ENCODE assay signal across 2 fruit fly cellular contexts in genomic region chr3R:24580067-24580962, dm6.
TF ChIP-seq lines count a peak whose summit lies in the region.

No protein-coding gene starts in this region.

TF ChIP-seq in whole organism, embryonic, 481 proteins besides CTCF, POLR2A, EP300 and RAD21 (continued from another document and continues in another):
- peak; percentile 16; the same call in 1 of the 2 replicates for TF ChIP-seq CG17328 (GFP tag; IDR thresholded peaks at IDR 0.05; lab: Robert Waterston, UW)
- TF ChIP-seq CG10147 (GFP tag; optimal IDR thresholded peaks at IDR 0.05; lab: Kevin White, UChicago): no peak
- TF ChIP-seq CG31441 (GFP tag; IDR thresholded peaks at IDR 0.05; lab: Robert Waterston, UW): peak; percentile 65; the same call in 1 of the 2 replicates
- peak; percentile 22 for TF ChIP-seq Six4 (GFP tag; optimal IDR thresholded peaks at IDR 0.05; lab: Kevin White, UChicago)
- no peak for TF ChIP-seq D (optimal IDR thresholded peaks at IDR 0.05; lab: Kevin White, UChicago)
- peak; percentile 1 for TF ChIP-seq D (GFP tag; optimal IDR thresholded peaks at IDR 0.05; lab: Kevin White, UChicago)
- peak; percentile 24 for TF ChIP-seq gsb-n (tag; optimal IDR thresholded peaks at IDR 0.05; lab: Kevin White, UChicago)
- peak; percentile 39 for TF ChIP-seq CG13775 (GFP tag; optimal IDR thresholded peaks at IDR 0.05; lab: Kevin White, UChicago)
- peak; percentile 39 for TF ChIP-seq CG18619 (GFP tag; optimal IDR thresholded peaks at IDR 0.05; lab: Kevin White, UChicago)
- peak; percentile 38 for TF ChIP-seq grau (tag; optimal IDR thresholded peaks at IDR 0.05; lab: Kevin White, UChicago)
- peak; percentile 0 for TF ChIP-seq CG30431 (GFP tag; optimal IDR thresholded peaks at IDR 0.05; lab: Kevin White, UChicago)
- TF ChIP-seq CG18476 (GFP tag; optimal IDR thresholded peaks at IDR 0.05; lab: Kevin White, UChicago): peak; percentile 37
- no peak for TF ChIP-seq tap (tag; optimal IDR thresholded peaks at IDR 0.05; lab: Kevin White, UChicago)
- no peak for TF ChIP-seq B-H2 (GFP tag; optimal IDR thresholded peaks at IDR 0.05; lab: Kevin White, UChicago)
- TF ChIP-seq vfl (GFP tag; optimal IDR thresholded peaks at IDR 0.05; lab: Kevin White, UChicago): no peak
- no peak for TF ChIP-seq Hsf (GFP tag; optimal IDR thresholded peaks at IDR 0.05; lab: Kevin White, UChicago)
- TF ChIP-seq CG12104 (GFP tag; optimal IDR thresholded peaks at IDR 0.05; lab: Kevin White, UChicago): peak; percentile 16
- peak; percentile 75 for TF ChIP-seq bbx (GFP tag; IDR thresholded peaks at IDR 0.05; lab: Robert Waterston, UW; ENCODE audit: partially characterized antibody)
- peak; percentile 28 for TF ChIP-seq Nf-YB (GFP tag; optimal IDR thresholded peaks at IDR 0.05; lab: Kevin White, UChicago)
- TF ChIP-seq bcd (GFP tag; optimal IDR thresholded peaks at IDR 0.05; lab: Kevin White, UChicago): peak; percentile 28
- no peak for TF ChIP-seq Scr (GFP tag; IDR thresholded peaks at IDR 0.05; lab: Robert Waterston, UW; ENCODE audit: partially characterized antibody)
- TF ChIP-seq hth (optimal IDR thresholded peaks at IDR 0.05; lab: Kevin White, UChicago): no peak
- no peak for TF ChIP-seq CG10431 (GFP tag; optimal IDR thresholded peaks at IDR 0.05; lab: Kevin White, UChicago)
- TF ChIP-seq Ada2b (GFP tag; IDR thresholded peaks at IDR 0.05; lab: Robert Waterston, UW): 0 out of 2 replicates have a peak, but pooled peaks have one; percentile 10
- TF ChIP-seq lab (GFP tag; optimal IDR thresholded peaks at IDR 0.05; lab: Kevin White, UChicago): peak; percentile 13
- peak; percentile 5 for TF ChIP-seq Vsx1 (GFP tag; optimal IDR thresholded peaks at IDR 0.05; lab: Kevin White, UChicago)
- TF ChIP-seq nerfin-1 (tag; optimal IDR thresholded peaks at IDR 0.05; lab: Kevin White, UChicago): peak; percentile 99
- no peak for TF ChIP-seq CG31224 (GFP tag; IDR thresholded peaks at IDR 0.05; lab: Robert Waterston, UW)
- peak; percentile 30; the same call in 1 of the 2 replicates for TF ChIP-seq vvl (GFP tag; IDR thresholded peaks at IDR 0.05; lab: Robert Waterston, UW)
- TF ChIP-seq Dbx (GFP tag; IDR thresholded peaks at IDR 0.05; lab: Robert Waterston, UW): no peak
- no peak for TF ChIP-seq CG7987 (GFP tag; optimal IDR thresholded peaks at IDR 0.05; lab: Kevin White, UChicago)
- TF ChIP-seq ken (GFP tag; IDR thresholded peaks at IDR 0.05; lab: Robert Waterston, UW): no peak
- peak; percentile 23 for TF ChIP-seq sqz (GFP tag; optimal IDR thresholded peaks at IDR 0.05; lab: Kevin White, UChicago)
- TF ChIP-seq B-H1 (GFP tag; IDR thresholded peaks at IDR 0.05; lab: Robert Waterston, UW): no peak
- TF ChIP-seq HmgZ (tag; optimal IDR thresholded peaks at IDR 0.05; lab: Kevin White, UChicago): no peak
- peak; percentile 2 for TF ChIP-seq Hmx (GFP tag; optimal IDR thresholded peaks at IDR 0.05; lab: Kevin White, UChicago)
- peak; percentile 16 for TF ChIP-seq Oli (tag; optimal IDR thresholded peaks at IDR 0.05; lab: Kevin White, UChicago)
- TF ChIP-seq CG17829 (tag; optimal IDR thresholded peaks at IDR 0.05; lab: Kevin White, UChicago): peak; percentile 25
- peak; percentile 27 for TF ChIP-seq CG15696 (tag; optimal IDR thresholded peaks at IDR 0.05; lab: Kevin White, UChicago)
- TF ChIP-seq Bteb2 (GFP tag; optimal IDR thresholded peaks at IDR 0.05; lab: Kevin White, UChicago): peak; percentile 14
- peak; percentile 29 for TF ChIP-seq PHDP (tag; optimal IDR thresholded peaks at IDR 0.05; lab: Kevin White, UChicago)
- TF ChIP-seq az2 (GFP tag; optimal IDR thresholded peaks at IDR 0.05; lab: Kevin White, UChicago): peak; percentile 41
- TF ChIP-seq ssp (GFP tag; IDR thresholded peaks at IDR 0.05; lab: Robert Waterston, UW): no peak
- TF ChIP-seq Blimp-1 (GFP tag; optimal IDR thresholded peaks at IDR 0.05; lab: Kevin White, UChicago): peak; percentile 55
- peak; percentile 45 for TF ChIP-seq Sox102F (GFP tag; optimal IDR thresholded peaks at IDR 0.05; lab: Kevin White, UChicago)
- TF ChIP-seq nau (GFP tag; optimal IDR thresholded peaks at IDR 0.05; lab: Kevin White, UChicago): peak; percentile 21
- TF ChIP-seq CG18262 (tag; optimal IDR thresholded peaks at IDR 0.05; lab: Kevin White, UChicago): peak; percentile 80
- TF ChIP-seq ci (GFP tag; IDR thresholded peaks at IDR 0.05; lab: Robert Waterston, UW): 0 out of 3 replicates have a peak, but pooled peaks have one; percentile 12
- TF ChIP-seq trem (tag; optimal IDR thresholded peaks at IDR 0.05; lab: Kevin White, UChicago): peak; percentile 16
- TF ChIP-seq sc (optimal IDR thresholded peaks at IDR 0.05; lab: Kevin White, UChicago): no peak
- peak; percentile 11 for TF ChIP-seq sc (GFP tag; optimal IDR thresholded peaks at IDR 0.05; lab: Kevin White, UChicago)
- TF ChIP-seq CG13287 (GFP tag; IDR thresholded peaks at IDR 0.05; lab: Robert Waterston, UW; ENCODE audit: partially characterized antibody): no peak
- no peak for TF ChIP-seq salm (tag; optimal IDR thresholded peaks at IDR 0.05; lab: Kevin White, UChicago)
- TF ChIP-seq CG33557 (GFP tag; optimal IDR thresholded peaks at IDR 0.05; lab: Kevin White, UChicago): peak; percentile 26
- TF ChIP-seq D19B (GFP tag; optimal IDR thresholded peaks at IDR 0.05; lab: Kevin White, UChicago): no peak
- peak; percentile 2 for TF ChIP-seq gcm (GFP tag; optimal IDR thresholded peaks at IDR 0.05; lab: Kevin White, UChicago)
- TF ChIP-seq CG16815 (GFP tag; optimal IDR thresholded peaks at IDR 0.05; lab: Kevin White, UChicago): peak; percentile 13
- TF ChIP-seq CG30403 (GFP tag; optimal IDR thresholded peaks at IDR 0.05; lab: Kevin White, UChicago): peak; percentile 45
- TF ChIP-seq CG4424 (GFP tag; optimal IDR thresholded peaks at IDR 0.05; lab: Kevin White, UChicago): peak; percentile 49
- peak; percentile 43 for TF ChIP-seq Ssrp (tag; optimal IDR thresholded peaks at IDR 0.05; lab: Kevin White, UChicago)
- TF ChIP-seq esg (GFP tag; conservative IDR thresholded peaks at IDR 0.05; lab: Robert Waterston, UW): no peak
- peak; percentile 44 for TF ChIP-seq Xrp1 (GFP tag; IDR thresholded peaks at IDR 0.05; lab: Robert Waterston, UW)
- peak; percentile 29 for TF ChIP-seq CG1602 (GFP tag; optimal IDR thresholded peaks at IDR 0.05; lab: Kevin White, UChicago)
- TF ChIP-seq lola (GFP tag; optimal IDR thresholded peaks at IDR 0.05; lab: Kevin White, UChicago): peak in 1 of 3 experiments; percentile 74
- no peak for TF ChIP-seq CG14667 (GFP tag; IDR thresholded peaks at IDR 0.05; lab: Robert Waterston, UW)
- TF ChIP-seq CG11085 (GFP tag; IDR thresholded peaks at IDR 0.05; lab: Robert Waterston, UW): no peak

TF ChIP-seq in whole organism, prepupa, 60 proteins besides CTCF, POLR2A, EP300 and RAD21 (continued from another document):
- no peak for TF ChIP-seq Blimp-1 (GFP tag; optimal IDR thresholded peaks at IDR 0.05; lab: Kevin White, UChicago)
- no peak for TF ChIP-seq CG11294 (GFP tag; IDR thresholded peaks at IDR 0.05; lab: Robert Waterston, UW)
- no peak for TF ChIP-seq Sox102F (GFP tag; optimal IDR thresholded peaks at IDR 0.05; lab: Kevin White, UChicago)
- no peak for TF ChIP-seq Eip75B (GFP tag; optimal IDR thresholded peaks at IDR 0.05; lab: Kevin White, UChicago)
- no peak for TF ChIP-seq CG6276 (GFP tag; optimal IDR thresholded peaks at IDR 0.05; lab: Kevin White, UChicago)
- no peak for TF ChIP-seq CG9139 (GFP tag; optimal IDR thresholded peaks at IDR 0.05; lab: Kevin White, UChicago)
- no peak for TF ChIP-seq CG8632 (GFP tag; optimal IDR thresholded peaks at IDR 0.05; lab: Kevin White, UChicago)
- peak; percentile 56 for TF ChIP-seq svp (GFP tag; lab: Kevin White, UChicago)
- no peak for TF ChIP-seq dac (GFP tag; optimal IDR thresholded peaks at IDR 0.05; lab: Kevin White, UChicago)
- TF ChIP-seq CG11762 (GFP tag; optimal IDR thresholded peaks at IDR 0.05; lab: Kevin White, UChicago; ENCODE audit: insufficient read depth): no peak
- TF ChIP-seq CG6808 (GFP tag; optimal IDR thresholded peaks at IDR 0.05; lab: Kevin White, UChicago): no peak
- TF ChIP-seq CG7368 (GFP tag; optimal IDR thresholded peaks at IDR 0.05; lab: Kevin White, UChicago): no peak
- no peak for TF ChIP-seq Eip93F (GFP tag; optimal IDR thresholded peaks at IDR 0.05; lab: Kevin White, UChicago)
- TF ChIP-seq Hr39 (GFP tag; optimal IDR thresholded peaks at IDR 0.05; lab: Kevin White, UChicago): no peak
- TF ChIP-seq CG8119 (GFP tag; IDR thresholded peaks at IDR 0.05; lab: Robert Waterston, UW): no peak
- no peak for TF ChIP-seq CG15336 (GFP tag; IDR thresholded peaks at IDR 0.05; lab: Robert Waterston, UW)
- no peak for TF ChIP-seq CG6163 (GFP tag; IDR thresholded peaks at IDR 0.05; lab: Robert Waterston, UW)
- TF ChIP-seq Ets21C (GFP tag; optimal IDR thresholded peaks at IDR 0.05; lab: Kevin White, UChicago): no peak
- TF ChIP-seq Smox (GFP tag; optimal IDR thresholded peaks at IDR 0.05; lab: Kevin White, UChicago): peak; percentile 27
- no peak for TF ChIP-seq Ets96B (tag; optimal IDR thresholded peaks at IDR 0.05; lab: Kevin White, UChicago)
- no peak for TF ChIP-seq spab (GFP tag; optimal IDR thresholded peaks at IDR 0.05; lab: Kevin White, UChicago)
- no peak for TF ChIP-seq CG6854 (GFP tag; optimal IDR thresholded peaks at IDR 0.05; lab: Kevin White, UChicago)
- TF ChIP-seq Sox14 (GFP tag; optimal IDR thresholded peaks at IDR 0.05; lab: Kevin White, UChicago): no peak
- no peak for TF ChIP-seq CG8319 (GFP tag; optimal IDR thresholded peaks at IDR 0.05; lab: Kevin White, UChicago)
- no peak for TF ChIP-seq dsx (GFP tag; optimal IDR thresholded peaks at IDR 0.05; lab: Kevin White, UChicago; ENCODE audit: poor library complexity, severe bottlenecking)
- peak; percentile 5 for TF ChIP-seq CG10631 (GFP tag; optimal IDR thresholded peaks at IDR 0.05; lab: Kevin White, UChicago)
- TF ChIP-seq vri (GFP tag; optimal IDR thresholded peaks at IDR 0.05; lab: Kevin White, UChicago): no peak
- no peak for TF ChIP-seq salr (GFP tag; optimal IDR thresholded peaks at IDR 0.05; lab: Kevin White, UChicago)
- TF ChIP-seq eg (GFP tag; IDR thresholded peaks at IDR 0.05; lab: Robert Waterston, UW): no peak
- no peak for TF ChIP-seq fkh (GFP tag; optimal IDR thresholded peaks at IDR 0.05; lab: Kevin White, UChicago)
- no peak for TF ChIP-seq net (GFP tag; optimal IDR thresholded peaks at IDR 0.05; lab: Kevin White, UChicago)
- peak; percentile 68 for TF ChIP-seq Eip78C (GFP tag; lab: Kevin White, UChicago)
- no peak for TF ChIP-seq achi (GFP tag; optimal IDR thresholded peaks at IDR 0.05; lab: Kevin White, UChicago)
- peak; percentile 29 for TF ChIP-seq Met (GFP tag; optimal IDR thresholded peaks at IDR 0.05; lab: Kevin White, UChicago)
- TF ChIP-seq CG4318 (GFP tag; optimal IDR thresholded peaks at IDR 0.05; lab: Kevin White, UChicago): no peak
